Fruit fly (Drosophila melanogaster) whole organism, embryonic: ENCODE results near the gene ich.

Experiments
- Adf1 ChIP-seq: fragments of 200-800 bp; sonication (Bioruptor generic); IDR thresholded peaks from 2 replicates; pipeline ENCODE4 v1.3.6; 2022; ENCODE audit warnings: missing biosample characterization, missing genetic modification characterization
- C15 ChIP-seq: fragments of 200-800 bp; sonication (Bioruptor generic); IDR thresholded peaks from 3 replicates; pipeline ENCODE4 v1.3.6; 2022; ENCODE audit warnings: missing biosample characterization, missing genetic modification characterization
- CG10654 ChIP-seq: fragments of 200-800 bp; sonication (Bioruptor generic); optimal IDR thresholded peaks from 2 replicates; lab custom pipeline; 2016; ENCODE audit warnings: missing biosample characterization, missing genetic modification characterization
- CG12219 ChIP-seq: fragments of 200-800 bp; sonication (Bioruptor generic); optimal IDR thresholded peaks from 3 replicates; lab custom pipeline; 2018; ENCODE audit warnings: missing biosample characterization, mild to moderate bottlenecking, missing genetic modification characterization
- CG12942 ChIP-seq: fragments of 200-800 bp; sonication (Bioruptor generic); optimal IDR thresholded peaks from 3 replicates; lab custom pipeline; 2016; ENCODE audit warnings: missing biosample characterization, missing genetic modification characterization
- CG13296 ChIP-seq: fragments of 200-800 bp; sonication (Bioruptor generic); optimal IDR thresholded peaks from 3 replicates; lab custom pipeline; 2018; ENCODE audit warnings: missing biosample characterization, mild to moderate bottlenecking, missing genetic modification characterization
- CG14014 ChIP-seq: fragments of 200-800 bp; sonication (Bioruptor generic); IDR thresholded peaks from 2 replicates; pipeline ENCODE4 v1.3.6; 2022; ENCODE audit warnings: missing biosample characterization, missing genetic modification characterization
- CG17361 ChIP-seq: fragments of 200-800 bp; sonication (Bioruptor generic); IDR thresholded peaks from 3 replicates; pipeline ENCODE4 v1.3.6; 2022; ENCODE audit warnings: missing biosample characterization, missing genetic modification characterization
- CG17802 ChIP-seq: fragments of 200-800 bp; sonication (Bioruptor generic); optimal IDR thresholded peaks from 2 replicates; lab custom pipeline; 2018; ENCODE audit warnings: missing biosample characterization, mild to moderate bottlenecking, missing genetic modification characterization, moderate library complexity
- CG17829 ChIP-seq: fragments of 200-800 bp; optimal IDR thresholded peaks from 2 replicates; lab custom pipeline; 2019; ENCODE audit warnings: missing biosample characterization, mild to moderate bottlenecking, missing genetic modification characterization, moderate library complexity
- CG3065 ChIP-seq: fragments of 200-800 bp; sonication (Bioruptor generic); optimal IDR thresholded peaks from 2 replicates; lab custom pipeline; 2016; ENCODE audit warnings: missing biosample characterization, missing genetic modification characterization
- CG32532 ChIP-seq: fragments of 200-800 bp; sonication (Bioruptor generic); IDR thresholded peaks from 2 replicates; pipeline ENCODE4 v1.3.6; 2022; ENCODE audit warnings: missing biosample characterization, missing genetic modification characterization
- CG32772 ChIP-seq: fragments of 200-800 bp; sonication (Bioruptor generic); IDR thresholded peaks from 2 replicates; pipeline ENCODE4 v1.3.6; 2022; ENCODE audit warnings: missing biosample characterization, missing genetic modification characterization
- CG4404 ChIP-seq: fragments of 200-800 bp; sonication (Bioruptor generic); IDR thresholded peaks from 2 replicates; pipeline ENCODE4 v1.3.6; 2022; ENCODE audit warnings: missing biosample characterization, missing genetic modification characterization
- CG4820 ChIP-seq: fragments of 200-800 bp; sonication (Bioruptor generic); optimal IDR thresholded peaks from 3 replicates; lab custom pipeline; 2016; ENCODE audit warnings: missing biosample characterization, missing genetic modification characterization
- CG6654 ChIP-seq: fragments of 200-800 bp; sonication (Bioruptor generic); optimal IDR thresholded peaks from 2 replicates; lab custom pipeline; 2017; ENCODE audit warnings: missing biosample characterization, mild to moderate bottlenecking, missing genetic modification characterization
- CG6813 ChIP-seq: fragments of 200-800 bp; sonication (Bioruptor generic); optimal IDR thresholded peaks from 2 replicates; lab custom pipeline; 2017; ENCODE audit warnings: missing biosample characterization, missing genetic modification characterization, mild to moderate bottlenecking, moderate library complexity, missing genetic modification reagents
- CG6854 ChIP-seq: fragments of 200-800 bp; sonication (Bioruptor generic); optimal IDR thresholded peaks from 3 replicates; lab custom pipeline; 2017; ENCODE audit warnings: missing biosample characterization, mild to moderate bottlenecking, missing genetic modification characterization
- CG7745 ChIP-seq: fragments of 200-800 bp; sonication (Bioruptor generic); optimal IDR thresholded peaks from 2 replicates; lab custom pipeline; 2018; ENCODE audit warnings: missing biosample characterization, mild to moderate bottlenecking, missing genetic modification characterization, moderate library complexity
- CG7839 ChIP-seq: fragments of 200-800 bp; sonication (Bioruptor generic); optimal IDR thresholded peaks from 3 replicates; lab custom pipeline; 2018; ENCODE audit warnings: missing biosample characterization, mild to moderate bottlenecking, missing genetic modification characterization, moderate library complexity
- Dip2 ChIP-seq: fragments of 200-800 bp; sonication (Bioruptor generic); IDR thresholded peaks from 2 replicates; pipeline ENCODE4 v1.3.6; 2022; ENCODE audit warnings: missing biosample characterization, missing genetic modification characterization
- Dip3 ChIP-seq: fragments of 200-800 bp; sonication (Bioruptor generic); optimal IDR thresholded peaks from 3 replicates; lab custom pipeline; 2016; ENCODE audit warnings: missing biosample characterization, missing genetic modification characterization
- Med ChIP-seq: fragments of 200-800 bp; sonication (Bioruptor generic); peaks from one replicate; lab custom pipeline; 2016; ENCODE audit warnings: missing biosample characterization, missing genetic modification characterization, mild to moderate bottlenecking, inconsistent platforms, moderate library complexity
- PHDP ChIP-seq: fragments of 200-800 bp; sonication (Bioruptor generic); optimal IDR thresholded peaks from 3 replicates; lab custom pipeline; 2018; ENCODE audit warnings: missing biosample characterization, mild to moderate bottlenecking, missing genetic modification characterization, moderate library complexity
- Poxn ChIP-seq: fragments of 200-800 bp; sonication (Bioruptor generic); IDR thresholded peaks from 2 replicates; pipeline ENCODE4 v1.3.6; 2022; ENCODE audit warnings: missing biosample characterization, missing genetic modification characterization
- Ptx1 ChIP-seq: fragments of 200-800 bp; sonication (Bioruptor generic); IDR thresholded peaks from 2 replicates; pipeline ENCODE4 v1.3.6; 2022; ENCODE audit warnings: missing biosample characterization, missing genetic modification characterization
- Stat92E ChIP-seq, 3 experiments: fragments of >200 bp in 2 of 3; fragments of 200-800 bp in 1 of 3; sonication (Bioruptor generic) in 1 of 3; optimal IDR thresholded peaks; 2 replicates each; lab custom pipeline; 2017 to 2019; ENCODE audit warnings: missing biosample characterization in 3 of 3, missing genetic modification characterization in 3 of 3, mild to moderate bottlenecking in 1 of 3, moderate library complexity in 1 of 3
- bbx ChIP-seq: fragments of 200-800 bp; sonication (Bioruptor generic); IDR thresholded peaks from 2 replicates; pipeline ENCODE4 v1.3.6; 2022; ENCODE audit warnings: missing biosample characterization, missing genetic modification characterization; ENCODE audit not compliant: partially characterized antibody
- cas ChIP-seq: fragments of 200-800 bp; sonication (Bioruptor generic); IDR thresholded peaks from 2 replicates; pipeline ENCODE4 v1.3.6; 2022; ENCODE audit warnings: missing biosample characterization, missing genetic modification characterization
- dmrt99B ChIP-seq: fragments of 200-800 bp; sonication (Bioruptor generic); optimal IDR thresholded peaks from 2 replicates; lab custom pipeline; 2018; ENCODE audit warnings: missing biosample characterization, mild to moderate bottlenecking, missing genetic modification characterization, moderate library complexity
- fd102C ChIP-seq: fragments of 200-800 bp; sonication (Bioruptor generic); optimal IDR thresholded peaks from 2 replicates; lab custom pipeline; 2018; ENCODE audit warnings: missing biosample characterization, mild to moderate bottlenecking, missing genetic modification characterization, moderate library complexity
- fd64A ChIP-seq: fragments of 200-800 bp; sonication (Bioruptor generic); optimal IDR thresholded peaks from 3 replicates; lab custom pipeline; 2018; ENCODE audit warnings: missing biosample characterization, mild to moderate bottlenecking, missing genetic modification characterization
- fd96Cb ChIP-seq: fragments of 200-800 bp; sonication (Bioruptor generic); optimal IDR thresholded peaks from 2 replicates; lab custom pipeline; 2018; ENCODE audit warnings: missing biosample characterization, mild to moderate bottlenecking, missing genetic modification characterization, moderate library complexity
- gce ChIP-seq: fragments of 200-800 bp; sonication (Bioruptor generic); IDR thresholded peaks from 3 replicates; pipeline ENCODE4 v1.3.6; 2022; ENCODE audit warnings: missing biosample characterization, missing genetic modification characterization
- gcm ChIP-seq: fragments of 200-800 bp; sonication (Bioruptor generic); optimal IDR thresholded peaks from 2 replicates; lab custom pipeline; 2019; ENCODE audit warnings: missing biosample characterization, mild to moderate bottlenecking, missing genetic modification characterization, moderate library complexity
- ham ChIP-seq: fragments of 200-800 bp; sonication (Bioruptor generic); IDR thresholded peaks from 2 replicates; pipeline ENCODE4 v1.3.6; 2022; ENCODE audit warnings: missing biosample characterization, missing genetic modification characterization
- jing ChIP-seq: fragments of 200-800 bp; sonication (Bioruptor generic); optimal IDR thresholded peaks from 2 replicates; lab custom pipeline; 2018; ENCODE audit warnings: missing biosample characterization, mild to moderate bottlenecking, missing genetic modification characterization
- jumu ChIP-seq: fragments of 200-800 bp; sonication (Bioruptor generic); optimal IDR thresholded peaks from 3 replicates; lab custom pipeline; 2016; ENCODE audit warnings: missing biosample characterization, missing genetic modification characterization
- nerfin-2 ChIP-seq: fragments of 200-800 bp; sonication (Bioruptor generic); IDR thresholded peaks from 2 replicates; pipeline ENCODE4 v1.3.6; 2022; ENCODE audit warnings: missing biosample characterization, missing genetic modification characterization; ENCODE audit not compliant: partially characterized antibody
- ro ChIP-seq: fragments of 200-800 bp; sonication (Bioruptor generic); IDR thresholded peaks from 2 replicates; pipeline ENCODE4 v1.3.6; 2022; ENCODE audit warnings: missing biosample characterization, missing genetic modification characterization
- scrt ChIP-seq: fragments of 200-800 bp; sonication (Bioruptor generic); optimal IDR thresholded peaks from 2 replicates; lab custom pipeline; 2018; ENCODE audit warnings: missing biosample characterization, mild to moderate bottlenecking, missing genetic modification characterization, moderate library complexity
- sima ChIP-seq: fragments of 200-800 bp; sonication (Bioruptor generic); optimal IDR thresholded peaks from 2 replicates; lab custom pipeline; 2016; ENCODE audit warnings: missing biosample characterization, missing genetic modification characterization
- sr ChIP-seq: fragments of 200-800 bp; sonication (Bioruptor generic); IDR thresholded peaks from 3 replicates; pipeline ENCODE4 v1.3.6; 2022; ENCODE audit warnings: missing biosample characterization, missing genetic modification characterization
- stc ChIP-seq: fragments of 200-800 bp; sonication (Bioruptor generic); IDR thresholded peaks from 2 replicates; pipeline ENCODE4 v1.3.6; 2022; ENCODE audit warnings: missing biosample characterization, missing genetic modification characterization
- sug ChIP-seq: fragments of 200-800 bp; optimal IDR thresholded peaks from 2 replicates; lab custom pipeline; 2019; ENCODE audit warnings: missing biosample characterization, mild to moderate bottlenecking, missing genetic modification characterization, moderate library complexity
- ttk ChIP-seq: fragments of 200-800 bp; sonication (Bioruptor generic); IDR thresholded peaks from 2 replicates; pipeline ENCODE4 v2.1.2; 2022; ENCODE audit warnings: missing biosample characterization, missing genetic modification characterization
- twi ChIP-seq: fragments of 200-800 bp; optimal IDR thresholded peaks from 2 replicates; lab custom pipeline; 2019; ENCODE audit warnings: missing biosample characterization, mild to moderate bottlenecking, missing genetic modification characterization, moderate library complexity
- zen ChIP-seq: fragments of 200-800 bp; sonication (Bioruptor generic); optimal IDR thresholded peaks from 3 replicates; lab custom pipeline; 2018; ENCODE audit warnings: missing biosample characterization, mild to moderate bottlenecking, missing genetic modification characterization, moderate library complexity

ich gene

DNA sequence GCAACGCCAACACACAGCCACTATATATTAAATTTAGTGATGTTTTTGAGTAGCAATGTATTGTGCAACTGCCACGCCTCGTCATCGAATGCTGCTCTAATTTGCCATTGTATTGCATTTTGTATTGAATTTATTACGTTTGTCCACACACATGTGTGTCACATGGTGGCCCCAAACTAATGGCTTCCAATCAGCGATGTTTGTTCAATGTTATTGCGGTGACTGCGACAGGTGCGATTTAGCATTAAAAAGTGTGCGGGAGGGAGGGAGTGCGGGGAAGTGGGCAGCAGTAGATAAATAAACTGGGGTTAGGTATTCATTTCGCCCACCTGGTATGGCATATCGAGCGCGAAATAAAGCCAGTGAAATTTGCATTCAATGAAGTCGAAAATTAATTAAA lies 41.0 kb downstream of the ich start (continued):
- TF ChIP-seq CG6854 (no peak), CG4820 (GFP tag; lab: Kevin White, UChicago) (no peak), sr (GFP tag; lab: Robert Waterston, UW) (peak; percentile 74), CG32532 (GFP tag; lab: Robert Waterston, UW) (0 out of 2 replicates have a peak, but pooled peaks have one; percentile 11), CG10654 (GFP tag; lab: Kevin White, UChicago) (no peak), twi (peak; percentile 15), Med (GFP tag; lab: Kevin White, UChicago) (peak; percentile 34), PHDP (tag; lab: Kevin White, UChicago) (no peak), ttk (GFP tag; lab: Robert Waterston, UW) (peak; percentile 24; the same call in 1 of the 2 replicates)
- TF ChIP-seq, all 482 proteins: peak for 11

DNA sequence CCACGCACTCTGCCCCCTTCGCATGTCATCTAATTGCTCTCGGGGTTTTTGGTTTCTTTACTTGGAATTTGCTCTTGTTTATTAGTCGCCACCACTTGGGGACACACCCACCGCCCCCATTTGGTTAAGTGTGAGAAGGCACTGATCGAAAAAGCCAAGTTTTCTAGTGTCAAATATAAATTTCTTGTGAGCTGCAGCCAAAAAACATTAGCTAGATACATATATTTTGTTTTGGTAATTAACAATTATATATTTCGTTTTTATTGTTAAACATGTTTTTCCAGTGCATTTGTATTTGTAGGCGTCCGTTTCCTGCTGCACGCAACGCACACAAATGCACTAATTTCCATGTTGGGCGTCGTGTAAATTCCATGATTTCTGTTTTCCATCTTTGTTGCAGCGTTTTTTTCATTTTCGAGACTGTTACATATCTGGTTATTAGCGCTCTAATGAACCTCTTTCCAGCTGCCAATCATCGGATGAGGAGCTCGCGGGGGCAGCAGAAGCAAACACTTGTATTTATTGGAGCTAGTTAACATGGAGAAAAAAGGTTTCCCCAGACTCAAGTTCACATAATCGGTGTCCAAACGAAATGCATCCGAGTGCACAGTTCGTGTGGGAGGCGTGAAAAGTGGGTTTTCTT lies 42.6 kb downstream of the ich start:
- TF ChIP-seq Dip3, result no peak
- TF ChIP-seq Stat92E (GFP tag; optimal IDR thresholded peaks at IDR 0.05; lab: Kevin White, UChicago), result peak in 1 of 3 experiments; percentile 6
- no peak for TF ChIP-seq Dip2 (GFP tag; lab: Robert Waterston, UW)
- TF ChIP-seq sug (tag; lab: Kevin White, UChicago), result no peak
- TF ChIP-seq fd102C (GFP tag; lab: Kevin White, UChicago), result no peak
- no peak for TF ChIP-seq cas (GFP tag; lab: Robert Waterston, UW)
- peak; percentile 65 for TF ChIP-seq dmrt99B
- no peak for TF ChIP-seq CG6813 (GFP tag; lab: Kevin White, UChicago)
- TF ChIP-seq jing (GFP tag; lab: Kevin White, UChicago), result no peak
- TF ChIP-seq fd64A (GFP tag; lab: Kevin White, UChicago), result peak; percentile 15
- TF ChIP-seq zen (tag; lab: Kevin White, UChicago), result no peak
- peak; percentile 52 for TF ChIP-seq CG7839 (tag; lab: Kevin White, UChicago)
- TF ChIP-seq stc (GFP tag; lab: Robert Waterston, UW), result 0 out of 2 replicates have a peak, but pooled peaks have one; percentile 33
- TF ChIP-seq CG32772 (GFP tag; lab: Robert Waterston, UW), result peak; percentile 55; the same call in 1 of the 2 replicates
- peak; percentile 4 for TF ChIP-seq fd96Cb (tag; lab: Kevin White, UChicago)
- TF ChIP-seq jumu (GFP tag; lab: Kevin White, UChicago), result no peak
- TF ChIP-seq Poxn (GFP tag; lab: Robert Waterston, UW), result no peak
- TF ChIP-seq bbx (GFP tag; lab: Robert Waterston, UW), result no peak
- no peak for TF ChIP-seq CG12219 (GFP tag; lab: Kevin White, UChicago)
- TF ChIP-seq CG6654 (GFP tag; lab: Kevin White, UChicago), result no peak
- TF ChIP-seq CG7745, result no peak
- no peak for TF ChIP-seq CG12942 (GFP tag; lab: Kevin White, UChicago)
- TF ChIP-seq CG3065 (GFP tag; lab: Kevin White, UChicago), result no peak
- TF ChIP-seq CG17829 (tag; lab: Kevin White, UChicago), result peak; percentile 46
- no peak for TF ChIP-seq scrt (GFP tag; lab: Kevin White, UChicago)
- no peak for TF ChIP-seq ro (GFP tag; lab: Robert Waterston, UW)
- no peak for TF ChIP-seq CG13296 (GFP tag; lab: Kevin White, UChicago)
- TF ChIP-seq ham (GFP tag; lab: Robert Waterston, UW), result no peak
- TF ChIP-seq CG17361 (GFP tag; lab: Robert Waterston, UW), result peak; percentile 53; the same call in 2 of the 3 replicates
- TF ChIP-seq CG17802 (tag; lab: Kevin White, UChicago), result no peak
- no peak for TF ChIP-seq CG32532 (GFP tag; lab: Robert Waterston, UW)
- no peak for TF ChIP-seq C15 (GFP tag; lab: Robert Waterston, UW)
- peak; percentile 22; the same call in 1 of the 2 replicates for TF ChIP-seq nerfin-2 (GFP tag; lab: Robert Waterston, UW)
- TF ChIP-seq Ptx1 (GFP tag; lab: Robert Waterston, UW), result peak; percentile 62
- TF ChIP-seq sima (GFP tag; lab: Kevin White, UChicago), result no peak
- no peak for TF ChIP-seq CG14014
- TF ChIP-seq gcm (GFP tag; lab: Kevin White, UChicago), result no peak
- TF ChIP-seq Adf1 (GFP tag; lab: Robert Waterston, UW), result no peak
- TF ChIP-seq CG4404 (GFP tag; lab: Robert Waterston, UW), result no peak
- peak; percentile 47; the same call in 2 of the 3 replicates for TF ChIP-seq gce
